Worm (Caenorhabditis elegans) whole organism, young adult: ENCODE results near the gene fip-2.

Source experiments
- C17E4.6 ChIP-seq: fragments of 200-800 bp; sonication (Bioruptor generic); IDR thresholded peaks from 2 replicates; pipeline ENCODE4 v1.3.6; 2022; ENCODE audit warnings: missing genetic modification reagents, missing genetic modification characterization, missing compliant biosample characterization
- F52B5.7 ChIP-seq: sonication (generic microtip); optimal IDR thresholded peaks from 2 replicates; lab custom pipeline; 2016; ENCODE audit warnings: mild to moderate bottlenecking, missing genetic modification characterization, missing compliant biosample characterization
- K11D2.4 ChIP-seq: fragments of 200-800 bp; sonication (Bioruptor generic); IDR thresholded peaks from 2 replicates; pipeline ENCODE4 v1.3.6; 2022; ENCODE audit warnings: missing genetic modification reagents, missing genetic modification characterization, missing compliant biosample characterization
- K12H6.12 ChIP-seq: fragments of 200-800 bp; sonication (Bioruptor generic); optimal IDR thresholded peaks from 2 replicates; lab custom pipeline; 2018; ENCODE audit warnings: mild to moderate bottlenecking, missing genetic modification characterization, missing compliant biosample characterization
- Y53G8AR.9 ChIP-seq: fragments of 200-800 bp; sonication (Bioruptor generic); conservative IDR thresholded peaks from 2 replicates; pipeline ENCODE4 v1.3.6; 2022; ENCODE audit warnings: missing genetic modification reagents, missing genetic modification characterization, missing compliant biosample characterization
- Y79H2A.3 ChIP-seq: fragments of 200-800 bp; sonication (Bioruptor generic); conservative IDR thresholded peaks from 2 replicates; pipeline ENCODE4 v1.3.6; 2022; ENCODE audit warnings: missing genetic modification reagents, missing genetic modification characterization, missing compliant biosample characterization
- ZK185.1 ChIP-seq: sonication (generic microtip); optimal IDR thresholded peaks from 2 replicates; lab custom pipeline; 2016; ENCODE audit warnings: mild to moderate bottlenecking, missing genetic modification characterization, missing compliant biosample characterization; ENCODE audit not compliant: poor library complexity, severe bottlenecking
- ama-1 ChIP-seq, 3 experiments: fragments of 150-350 bp in 1 of 3; sonication (generic microtip) in 2 of 3; optimal IDR thresholded peaks; 2 replicates each; lab custom pipeline; 2014 to 2018; ENCODE audit warnings: missing biosample characterization in 2 of 3, missing genetic modification characterization in 2 of 3, missing genetic modification reagents in 2 of 3
- aptf-2 ChIP-seq: fragments of 200-800 bp; sonication (Bioruptor generic); conservative IDR thresholded peaks from 2 replicates; pipeline ENCODE4 v1.3.6; 2022; ENCODE audit warnings: missing genetic modification reagents, missing genetic modification characterization, missing compliant biosample characterization
- athp-1 ChIP-seq: sonication (generic microtip); optimal IDR thresholded peaks from 2 replicates; lab custom pipeline; 2017; ENCODE audit warnings: mild to moderate bottlenecking, missing genetic modification characterization, missing compliant biosample characterization
- ccch-3 ChIP-seq: fragments of 200-800 bp; sonication (Bioruptor generic); optimal IDR thresholded peaks from 2 replicates; lab custom pipeline; 2018; ENCODE audit warnings: mild to moderate bottlenecking, missing genetic modification characterization, missing compliant biosample characterization
- ceh-40 ChIP-seq: fragments of 200-800 bp; sonication (Bioruptor generic); IDR thresholded peaks from 2 replicates; pipeline ENCODE4 v1.3.6; 2022; ENCODE audit warnings: missing genetic modification characterization, missing compliant biosample characterization
- ceh-91 ChIP-seq: fragments of 200-800 bp; sonication (Bioruptor generic); IDR thresholded peaks from 2 replicates; pipeline ENCODE4 v1.3.6; 2022; ENCODE audit warnings: missing genetic modification reagents, missing genetic modification characterization, missing compliant biosample characterization
- die-1 ChIP-seq: sonication (generic microtip); optimal IDR thresholded peaks from 2 replicates; lab custom pipeline; 2016; ENCODE audit warnings: missing genotype, mild to moderate bottlenecking, missing genetic modification characterization, missing compliant biosample characterization
- egl-44 ChIP-seq: fragments of 200-800 bp; sonication (Bioruptor generic); IDR thresholded peaks from 2 replicates; pipeline ENCODE4 v1.3.6; 2022; ENCODE audit warnings: missing genetic modification reagents, missing genetic modification characterization, missing compliant biosample characterization
- hlh-26 ChIP-seq: fragments of 200-800 bp; sonication (Bioruptor generic); conservative IDR thresholded peaks from 2 replicates; pipeline ENCODE4 v1.3.6; 2022; ENCODE audit warnings: missing genetic modification reagents, missing genetic modification characterization, missing compliant biosample characterization
- hmg-1.2 ChIP-seq: fragments of 200-800 bp; sonication (Bioruptor generic); IDR thresholded peaks from 2 replicates; pipeline ENCODE4 v1.3.6; 2022; ENCODE audit warnings: missing genetic modification reagents, missing genetic modification characterization, missing compliant biosample characterization
- lag-1 ChIP-seq: fragments of 200-800 bp; sonication (Bioruptor generic); IDR thresholded peaks from 2 replicates; pipeline ENCODE4 v1.3.6; 2022; ENCODE audit warnings: missing genetic modification reagents, missing genetic modification characterization, missing compliant biosample characterization
- lin-35 ChIP-seq, 3 experiments: fragments of 150-350 bp in 2 of 3; sonication (generic microtip) in 1 of 3; optimal IDR thresholded peaks; 2 replicates each; lab custom pipeline; 2014 to 2018; ENCODE audit warnings: missing biosample characterization in 3 of 3, missing genetic modification characterization in 3 of 3, missing genetic modification reagents in 3 of 3
- lin-40 ChIP-seq: sonication (generic microtip); optimal IDR thresholded peaks from 2 replicates; lab custom pipeline; 2016; ENCODE audit warnings: missing genetic modification characterization, mild to moderate bottlenecking, missing compliant biosample characterization, missing genotype, missing genetic modification reagents
- lin-54 ChIP-seq: fragments of 200-800 bp; sonication (Bioruptor generic); optimal IDR thresholded peaks from 2 replicates; lab custom pipeline; 2018; ENCODE audit warnings: mild to moderate bottlenecking, missing genetic modification characterization, missing compliant biosample characterization
- lir-1 ChIP-seq: fragments of 200-800 bp; sonication (Bioruptor generic); conservative IDR thresholded peaks from 2 replicates; pipeline ENCODE4 v1.3.6; 2022; ENCODE audit warnings: missing genetic modification reagents, missing genetic modification characterization, missing compliant biosample characterization
- madf-10 ChIP-seq: sonication (generic microtip); optimal IDR thresholded peaks from 2 replicates; lab custom pipeline; 2016; ENCODE audit warnings: mild to moderate bottlenecking, missing genetic modification characterization, missing compliant biosample characterization
- nfya-1 ChIP-seq: sonication (generic microtip); optimal IDR thresholded peaks from 2 replicates; lab custom pipeline; 2017; ENCODE audit warnings: antibody characterized with exemption, missing compliant biosample characterization, missing genetic modification characterization, borderline replicate concordance; ENCODE audit not compliant: insufficient read depth
- nfyb-1 ChIP-seq: fragments of 200-800 bp; sonication (Bioruptor generic); IDR thresholded peaks from 2 replicates; pipeline ENCODE4 v1.3.6; 2022; ENCODE audit warnings: missing genetic modification reagents, missing genetic modification characterization, missing compliant biosample characterization
- nhr-27 ChIP-seq: fragments of 200-800 bp; sonication (Bioruptor generic); optimal IDR thresholded peaks from 2 replicates; lab custom pipeline; 2018; ENCODE audit warnings: mild to moderate bottlenecking, missing genetic modification characterization, moderate library complexity, missing compliant biosample characterization
- nhr-90 ChIP-seq: sonication (generic microtip); optimal IDR thresholded peaks from 2 replicates; lab custom pipeline; 2016; ENCODE audit warnings: missing genotype, mild to moderate bottlenecking, missing genetic modification characterization, missing compliant biosample characterization
- rcor-1 ChIP-seq: fragments of 200-800 bp; sonication (Bioruptor generic); IDR thresholded peaks from 2 replicates; pipeline ENCODE4 v1.3.6; 2022; ENCODE audit warnings: missing genetic modification reagents, missing genetic modification characterization, missing compliant biosample characterization
- snpc-1.1 ChIP-seq: sonication (generic microtip); optimal IDR thresholded peaks from 2 replicates; lab custom pipeline; 2017; ENCODE audit warnings: missing genetic modification characterization, mild to moderate bottlenecking, missing compliant biosample characterization, antibody characterized with exemption, moderate library complexity, missing genotype, missing genetic modification reagents; ENCODE audit not compliant: insufficient read depth
- snpc-1.3 ChIP-seq: sonication (generic microtip); optimal IDR thresholded peaks from 2 replicates; lab custom pipeline; 2017; ENCODE audit warnings: missing genetic modification characterization, mild to moderate bottlenecking, missing compliant biosample characterization, antibody characterized with exemption, moderate library complexity, missing genotype, missing genetic modification reagents; ENCODE audit not compliant: insufficient read depth
- tlf-1 ChIP-seq: fragments of 200-800 bp; sonication (Bioruptor generic); optimal IDR thresholded peaks from 2 replicates; lab custom pipeline; 2018; ENCODE audit warnings: mild to moderate bottlenecking, missing genetic modification characterization, missing compliant biosample characterization
- xnd-1 ChIP-seq: sonication (generic microtip); optimal IDR thresholded peaks from 2 replicates; lab custom pipeline; 2016; ENCODE audit warnings: missing genotype, missing genetic modification reagents, missing genetic modification characterization, missing compliant biosample characterization
- ztf-22 ChIP-seq: fragments of 200-800 bp; sonication (Bioruptor generic); optimal IDR thresholded peaks from 2 replicates; lab custom pipeline; 2018; ENCODE audit warnings: mild to moderate bottlenecking, missing genetic modification characterization, moderate library complexity, missing compliant biosample characterization
- ztf-6 ChIP-seq: fragments of 200-800 bp; sonication (Bioruptor generic); IDR thresholded peaks from 2 replicates; pipeline ENCODE4 v1.3.6; 2022; ENCODE audit warnings: missing genetic modification reagents, missing genetic modification characterization, missing compliant biosample characterization

Gene fip-2

ce11 chrV:9098280-9098973 is 30.6 kb downstream of the fip-2 start, which contains the start of gene F21C10.9:
TSS of gene F21C10.9 (minus strand) at chrV:9098696.
- TF ChIP-seq K11D2.4 (GFP tag; lab: Robert Waterston, UW) = no peak
- no peak for TF ChIP-seq K12H6.12 (tag; lab: Kevin White, UChicago)
- no peak for TF ChIP-seq rcor-1 (GFP tag; lab: Robert Waterston, UW)
- TF ChIP-seq die-1 (tag; lab: Kevin White, UChicago) = no peak
- TF ChIP-seq nfya-1 (tag; lab: Kevin White, UChicago) = no peak
- no peak for TF ChIP-seq nhr-90 (tag; lab: Kevin White, UChicago)
- no peak for TF ChIP-seq athp-1 (tag; lab: Kevin White, UChicago)
- no peak for TF ChIP-seq nfyb-1 (GFP tag; lab: Robert Waterston, UW)
- no peak for TF ChIP-seq egl-44 (GFP tag; lab: Robert Waterston, UW)
- no peak for TF ChIP-seq F52B5.7 (tag; lab: Kevin White, UChicago)
- TF ChIP-seq ccch-3 (GFP tag; lab: Kevin White, UChicago) = no peak
- no peak for TF ChIP-seq snpc-1.3 (tag; lab: Kevin White, UChicago)
- no peak for TF ChIP-seq C17E4.6 (GFP tag; lab: Robert Waterston, UW)

DNA sequence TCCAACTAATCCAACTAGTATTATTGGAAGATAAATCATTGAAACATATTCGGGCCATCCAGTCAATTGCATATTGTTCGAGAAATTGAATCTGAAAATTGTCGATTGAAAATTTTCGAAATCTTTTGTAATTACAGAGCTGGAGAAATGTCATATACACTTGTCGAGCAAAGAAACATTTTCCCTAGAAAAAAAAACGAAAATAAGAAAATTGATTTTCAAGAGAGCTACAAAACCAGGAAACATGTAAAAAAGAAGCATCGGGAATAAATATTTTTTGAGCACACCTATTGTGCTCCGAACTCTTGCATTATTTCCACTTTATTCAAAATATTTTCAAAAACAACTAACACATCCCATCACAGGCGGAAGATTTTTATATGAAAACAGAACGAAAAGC is 33.3 kb downstream of the fip-2 start, which contains the start of gene frpr-6:
TSS of gene frpr-6 (minus strand) at position 101 of the 400 bp plus-strand sequence.
- TF ChIP-seq ceh-91 (GFP tag; lab: Robert Waterston, UW) (no peak), lin-54 (GFP tag; lab: Kevin White, UChicago) (no peak), nhr-27 (tag; lab: Kevin White, UChicago) (no peak), ztf-22 (GFP tag; lab: Kevin White, UChicago) (no peak), xnd-1 (no peak), hlh-26 (no peak), ZK185.1 (no peak), ztf-6 (GFP tag; lab: Robert Waterston, UW) (no peak), hmg-1.2 (GFP tag; lab: Robert Waterston, UW) (no peak), lin-40 (no peak), ama-1 (optimal IDR thresholded peaks at IDR 0.05; lab: Kevin White, UChicago) (no peak), ama-1 (GFP tag; optimal IDR thresholded peaks at IDR 0.05; lab: Kevin White, UChicago) (no peak), ceh-40 (no peak), lag-1 (GFP tag; lab: Robert Waterston, UW) (no peak), tlf-1 (no peak), K12H6.12 (tag; lab: Kevin White, UChicago) (no peak), madf-10 (no peak), lin-35 (GFP tag; optimal IDR thresholded peaks at IDR 0.05; lab: Kevin White, UChicago) (no peak), snpc-1.1 (tag; lab: Kevin White, UChicago) (no peak), Y53G8AR.9 (GFP tag; lab: Robert Waterston, UW) (no peak), Y79H2A.3 (no peak)

DNA sequence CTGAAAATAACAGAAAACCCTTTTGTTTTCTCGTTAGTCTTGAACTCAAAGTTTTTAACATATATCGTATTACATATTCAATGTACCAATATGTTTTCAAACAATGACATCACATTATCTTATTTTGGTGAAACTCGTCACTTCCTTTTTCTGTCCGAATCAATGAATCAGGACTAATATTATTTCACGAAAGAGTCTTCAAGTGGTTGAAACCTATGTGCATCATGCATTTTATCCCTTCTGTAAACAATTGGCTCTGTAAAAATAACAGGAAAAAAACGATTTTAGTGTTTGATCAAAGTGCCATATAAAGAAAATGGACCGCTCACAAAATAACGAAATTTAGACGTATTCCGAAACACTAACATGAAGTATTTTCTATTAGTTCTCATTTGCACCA is 40.4 kb downstream of the fip-2 start, which contains the start of gene F21C10.18:
TSS of gene F21C10.18 (plus strand) at position 301 of the 400 bp plus-strand sequence.
- TF ChIP-seq lir-1 = no peak
- no peak for TF ChIP-seq nhr-90 (tag; lab: Kevin White, UChicago)
- TF ChIP-seq aptf-2 (GFP tag; lab: Robert Waterston, UW) = no peak
- TF ChIP-seq ZK185.1 = no peak
